Fruit fly (Drosophila melanogaster): ENCODE results near the gene shop.
A peak's percentile ranks its signal among the peaks of the same experiment; 100 is the strongest.

Gene shop

DNA sequence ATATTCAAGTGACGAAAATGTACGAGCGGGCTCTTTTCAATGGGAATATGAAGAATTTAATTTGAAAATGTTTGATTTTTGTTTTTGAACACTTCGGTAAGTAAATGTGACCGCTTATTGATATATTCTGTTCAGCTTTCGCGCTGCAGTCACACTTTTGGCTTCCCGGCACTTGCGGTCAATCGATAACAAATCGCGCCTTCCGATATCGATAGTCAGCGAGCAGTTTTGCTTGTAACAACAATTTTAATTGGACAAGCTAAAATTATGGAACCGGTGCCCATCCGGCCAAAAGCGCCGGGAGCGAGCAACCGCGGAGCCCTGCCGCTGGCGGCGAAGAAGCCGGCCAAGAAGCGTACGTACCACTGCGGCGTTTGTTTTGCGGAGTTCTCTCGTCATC lies 18.0 kb downstream of the shop start, which contains the start of gene CG7101 (continued):
- TF ChIP-seq CG17359 (tag; optimal IDR thresholded peaks at IDR 0.05) (no peak), CG13775 (GFP tag; optimal IDR thresholded peaks at IDR 0.05) (no peak), sob (GFP tag; IDR thresholded peaks at IDR 0.05) (no peak), MESR4 (GFP tag; optimal IDR thresholded peaks at IDR 0.05) (peak; percentile 48), Gsc (GFP tag; IDR thresholded peaks at IDR 0.05) (no peak), ara (GFP tag; IDR thresholded peaks at IDR 0.05) (no peak), pfk (GFP tag; optimal IDR thresholded peaks at IDR 0.05) (no peak), CG8765 (GFP tag; IDR thresholded peaks at IDR 0.05) (no peak), odd (GFP tag; optimal IDR thresholded peaks at IDR 0.05) (no peak), fd96Cb (tag; optimal IDR thresholded peaks at IDR 0.05) (no peak), Meics (GFP tag; optimal IDR thresholded peaks at IDR 0.05) (no peak), br (optimal IDR thresholded peaks at IDR 0.05) (no peak), Lhr (GFP tag; optimal IDR thresholded peaks at IDR 0.05) (peak; percentile 55), Bgb (GFP tag; IDR thresholded peaks at IDR 0.05; ENCODE audit: partially characterized antibody) (peak; percentile 79), corto (GFP tag; optimal IDR thresholded peaks at IDR 0.05) (no peak), da (GFP tag; optimal IDR thresholded peaks at IDR 0.05) (no peak), kni (GFP tag; optimal IDR thresholded peaks at IDR 0.05) (no peak), lab (GFP tag; optimal IDR thresholded peaks at IDR 0.05) (no peak), CG17568 (GFP tag; optimal IDR thresholded peaks at IDR 0.05) (no peak), caup (GFP tag; optimal IDR thresholded peaks at IDR 0.05; ENCODE audit: severe bottlenecking) (no peak), CG4404 (GFP tag; IDR thresholded peaks at IDR 0.05) (no peak), CG3995 (GFP tag; optimal IDR thresholded peaks at IDR 0.05) (peak; percentile 94), inv (GFP tag; IDR thresholded peaks at IDR 0.05; ENCODE audit: partially characterized antibody) (peak; percentile 52), nmo (GFP tag; optimal IDR thresholded peaks at IDR 0.05) (peak; percentile 2), Dll (GFP tag; IDR thresholded peaks at IDR 0.05; ENCODE audit: partially characterized antibody) (peak; percentile 76), mirr (GFP tag; optimal IDR thresholded peaks at IDR 0.05) (no peak), Opbp (GFP tag; IDR thresholded peaks at IDR 0.05; ENCODE audit: partially characterized antibody) (peak; percentile 71; the same call in 2 of the 3 replicates), row (GFP tag; IDR thresholded peaks at IDR 0.05) (peak; percentile 31; the same call in 1 of the 3 replicates), CG11560 (tag; IDR thresholded peaks at IDR 0.05) (no peak), CkIIα-i1 (GFP tag; IDR thresholded peaks at IDR 0.05) (no peak), usp (GFP tag; optimal IDR thresholded peaks at IDR 0.05) (no peak), E2f1 (GFP tag; IDR thresholded peaks at IDR 0.05) (no peak), ac (GFP tag; optimal IDR thresholded peaks at IDR 0.05) (no peak), Drgx (GFP tag; IDR thresholded peaks at IDR 0.05) (no peak), CG1647 (GFP tag; optimal IDR thresholded peaks at IDR 0.05) (no peak), wdn (GFP tag; IDR thresholded peaks at IDR 0.05) (no peak), Atf-2 (GFP tag; optimal IDR thresholded peaks at IDR 0.05) (no peak), bbx (GFP tag; IDR thresholded peaks at IDR 0.05; ENCODE audit: partially characterized antibody) (peak; percentile 70), CG12744 (GFP tag; optimal IDR thresholded peaks at IDR 0.05) (no peak), sens-2 (GFP tag; IDR thresholded peaks at IDR 0.05) (no peak), schlank (tag; optimal IDR thresholded peaks at IDR 0.05) (no peak), toy (GFP tag; IDR thresholded peaks at IDR 0.05) (no peak), vfl (GFP tag; optimal IDR thresholded peaks at IDR 0.05) (no peak), CG12942 (GFP tag; optimal IDR thresholded peaks at IDR 0.05) (no peak), CG17186 (GFP tag; optimal IDR thresholded peaks at IDR 0.05) (peak; percentile 46), amos (GFP tag; IDR thresholded peaks at IDR 0.05; ENCODE audit: partially characterized antibody) (peak; percentile 63), CG11247 (GFP tag; IDR thresholded peaks at IDR 0.05) (no peak), ato (GFP tag; IDR thresholded peaks at IDR 0.05; ENCODE audit: partially characterized antibody) (peak; percentile 72), CG7963 (GFP tag; IDR thresholded peaks at IDR 0.05; ENCODE audit: partially characterized antibody) (peak; percentile 70), org-1 (GFP tag; optimal IDR thresholded peaks at IDR 0.05) (no peak), CG34376 (GFP tag; optimal IDR thresholded peaks at IDR 0.05) (no peak)
